Fruit fly (Drosophila melanogaster) whole organism, embryonic: ENCODE data around the gene Atx-1.

Source experiments
- Ada2b ChIP-seq: fragments of 200-800 bp; sonication (Bioruptor generic); IDR thresholded peaks from 2 replicates; pipeline ENCODE4 v1.3.6; 2022; ENCODE audit warnings: missing biosample characterization, missing genetic modification characterization
- Atf6 ChIP-seq: fragments of 200-800 bp; sonication (Bioruptor generic); IDR thresholded peaks from 2 replicates; pipeline ENCODE4 v1.3.6; 2022; ENCODE audit warnings: missing biosample characterization, missing genetic modification characterization
- CG10147 ChIP-seq: fragments of 200-800 bp; sonication (Bioruptor generic); optimal IDR thresholded peaks from 2 replicates; lab custom pipeline; 2019; ENCODE audit warnings: missing biosample characterization, mild to moderate bottlenecking, missing genetic modification characterization, moderate library complexity
- CG10431 ChIP-seq: fragments of 200-800 bp; sonication (Bioruptor generic); optimal IDR thresholded peaks from 3 replicates; lab custom pipeline; 2018; ENCODE audit warnings: missing biosample characterization, mild to moderate bottlenecking, missing genetic modification characterization
- CG10543 ChIP-seq: fragments of 200-800 bp; sonication (Bioruptor generic); optimal IDR thresholded peaks from 3 replicates; lab custom pipeline; 2017; ENCODE audit warnings: missing biosample characterization, mild to moderate bottlenecking, missing genetic modification characterization, moderate library complexity
- CG11093 ChIP-seq: fragments of 200-800 bp; sonication (Bioruptor generic); IDR thresholded peaks from 3 replicates; pipeline ENCODE4 v1.3.6; 2022; ENCODE audit warnings: missing biosample characterization, missing genetic modification characterization
- CG11696 ChIP-seq: fragments of 200-800 bp; sonication (Bioruptor generic); IDR thresholded peaks from 2 replicates; pipeline ENCODE4 v1.3.6; 2022; ENCODE audit warnings: missing biosample characterization, missing genetic modification characterization
- CG13287 ChIP-seq: fragments of 200-800 bp; sonication (Bioruptor generic); IDR thresholded peaks from 2 replicates; pipeline ENCODE4 v1.3.6; 2022; ENCODE audit warnings: missing biosample characterization, missing genetic modification characterization; ENCODE audit not compliant: partially characterized antibody
- CG17186 ChIP-seq: fragments of 200-800 bp; sonication (Bioruptor generic); optimal IDR thresholded peaks from 3 replicates; lab custom pipeline; 2017; ENCODE audit warnings: missing biosample characterization, missing genetic modification reagents, missing genetic modification characterization
- CG17359 ChIP-seq: fragments of 200-800 bp; sonication (Bioruptor generic); optimal IDR thresholded peaks from 3 replicates; lab custom pipeline; 2018; ENCODE audit warnings: missing biosample characterization, mild to moderate bottlenecking, missing genetic modification characterization, moderate library complexity
- CG18011 ChIP-seq: fragments of 200-800 bp; sonication (Bioruptor generic); optimal IDR thresholded peaks from 2 replicates; lab custom pipeline; 2017; ENCODE audit warnings: missing biosample characterization, missing genetic modification characterization, mild to moderate bottlenecking, moderate library complexity, missing genotype
- CG2120 ChIP-seq: fragments of 200-800 bp; sonication (Bioruptor generic); optimal IDR thresholded peaks from 3 replicates; lab custom pipeline; 2016; ENCODE audit warnings: missing biosample characterization, missing genetic modification characterization
- CG2202 ChIP-seq: fragments of 200-800 bp; sonication (Bioruptor generic); optimal IDR thresholded peaks from 2 replicates; lab custom pipeline; 2018; ENCODE audit warnings: missing biosample characterization, mild to moderate bottlenecking, missing genetic modification characterization
- CG34422 ChIP-seq: fragments of 200-800 bp; sonication (Bioruptor generic); IDR thresholded peaks from 3 replicates; pipeline ENCODE4 v1.3.6; 2022; ENCODE audit warnings: missing biosample characterization, missing genetic modification characterization
- CG4282 ChIP-seq: fragments of 200-800 bp; sonication (Bioruptor generic); optimal IDR thresholded peaks from 2 replicates; lab custom pipeline; 2016; ENCODE audit warnings: missing biosample characterization, missing genetic modification characterization
- CG4328 ChIP-seq: fragments of 200-800 bp; sonication (Bioruptor generic); optimal IDR thresholded peaks from 3 replicates; lab custom pipeline; 2017; ENCODE audit warnings: missing biosample characterization, missing genetic modification reagents, missing genetic modification characterization
- CG5180 ChIP-seq: fragments of 200-800 bp; sonication (Bioruptor generic); optimal IDR thresholded peaks from 3 replicates; lab custom pipeline; 2017; ENCODE audit warnings: missing biosample characterization, missing genetic modification characterization, mild to moderate bottlenecking, moderate library complexity, missing genetic modification reagents
- CG7372 ChIP-seq: fragments of 200-800 bp; sonication (Bioruptor generic); IDR thresholded peaks from 2 replicates; pipeline ENCODE4 v1.3.6; 2022; ENCODE audit warnings: missing biosample characterization, missing genetic modification characterization
- CG7745 ChIP-seq: fragments of 200-800 bp; sonication (Bioruptor generic); optimal IDR thresholded peaks from 2 replicates; lab custom pipeline; 2018; ENCODE audit warnings: missing biosample characterization, mild to moderate bottlenecking, missing genetic modification characterization, moderate library complexity
- CG8388 ChIP-seq: fragments of 200-800 bp; sonication (Bioruptor generic); optimal IDR thresholded peaks from 2 replicates; lab custom pipeline; 2019; ENCODE audit warnings: missing biosample characterization, mild to moderate bottlenecking, missing genetic modification characterization, moderate library complexity
- CG9437 ChIP-seq: fragments of 200-800 bp; sonication (Bioruptor generic); optimal IDR thresholded peaks from 2 replicates; lab custom pipeline; 2018; ENCODE audit warnings: missing biosample characterization, mild to moderate bottlenecking, missing genetic modification characterization
- Camta ChIP-seq: fragments of 200-800 bp; sonication (Bioruptor generic); optimal IDR thresholded peaks from 2 replicates; lab custom pipeline; 2016; ENCODE audit warnings: missing biosample characterization, missing genetic modification characterization
- D ChIP-seq, 2 experiments: fragments of 200-800 bp in 1 of 2; fragments of >200 bp in 1 of 2; sonication (Bioruptor generic) in 1 of 2; optimal IDR thresholded peaks; 2 replicates in 1 of 2; 3 replicates in 1 of 2; lab custom pipeline; 2017; ENCODE audit warnings: mild to moderate bottlenecking in 1 of 2, missing biosample characterization in 1 of 2, missing genetic modification characterization in 1 of 2, missing genetic modification reagents in 1 of 2
- HLH54F ChIP-seq: fragments of 200-800 bp; sonication (Bioruptor generic); optimal IDR thresholded peaks from 3 replicates; lab custom pipeline; 2016; ENCODE audit warnings: missing biosample characterization, missing genetic modification characterization
- HLHmδ ChIP-seq: fragments of 200-800 bp; sonication (Bioruptor generic); optimal IDR thresholded peaks from 2 replicates; lab custom pipeline; 2018; ENCODE audit warnings: missing biosample characterization, mild to moderate bottlenecking, missing genetic modification characterization, moderate library complexity
- Lpt ChIP-seq: fragments of >200 bp; optimal IDR thresholded peaks from 2 replicates; lab custom pipeline; 2018; ENCODE audit warnings: missing biosample characterization, missing genetic modification characterization
- Med ChIP-seq: fragments of 200-800 bp; sonication (Bioruptor generic); peaks from one replicate; lab custom pipeline; 2016; ENCODE audit warnings: missing biosample characterization, missing genetic modification characterization, mild to moderate bottlenecking, inconsistent platforms, moderate library complexity
- NC2β ChIP-seq: fragments of 200-800 bp; sonication (Bioruptor generic); optimal IDR thresholded peaks from 2 replicates; lab custom pipeline; 2016; ENCODE audit warnings: missing biosample characterization, missing genetic modification characterization
- PHDP ChIP-seq: fragments of 200-800 bp; sonication (Bioruptor generic); optimal IDR thresholded peaks from 3 replicates; lab custom pipeline; 2018; ENCODE audit warnings: missing biosample characterization, mild to moderate bottlenecking, missing genetic modification characterization, moderate library complexity
- Sox102F ChIP-seq: fragments of 200-800 bp; sonication (Bioruptor generic); optimal IDR thresholded peaks from 2 replicates; lab custom pipeline; 2018; ENCODE audit warnings: missing biosample characterization, mild to moderate bottlenecking, missing genetic modification characterization, moderate library complexity
- Taf1 ChIP-seq: fragments of 200-800 bp; sonication (Bioruptor generic); IDR thresholded peaks from 2 replicates; pipeline ENCODE4 v1.3.6; 2022; ENCODE audit warnings: missing biosample characterization, missing genetic modification characterization
- Usf ChIP-seq: fragments of 200-800 bp; sonication (Bioruptor generic); optimal IDR thresholded peaks from 2 replicates; lab custom pipeline; 2017; ENCODE audit warnings: missing genotype, missing biosample characterization, missing genetic modification characterization
- amos ChIP-seq: fragments of 200-800 bp; sonication (Bioruptor generic); IDR thresholded peaks from 2 replicates; pipeline ENCODE4 v1.3.6; 2022; ENCODE audit warnings: missing biosample characterization, missing genetic modification characterization; ENCODE audit not compliant: partially characterized antibody
- ato ChIP-seq: fragments of 200-800 bp; sonication (Bioruptor generic); IDR thresholded peaks from 2 replicates; pipeline ENCODE4 v1.3.6; 2022; ENCODE audit warnings: missing biosample characterization, missing genetic modification characterization; ENCODE audit not compliant: partially characterized antibody
- cad ChIP-seq: fragments of >200 bp; optimal IDR thresholded peaks from 2 replicates; lab custom pipeline; 2017; ENCODE audit warnings: missing biosample characterization, missing genetic modification characterization
- cato ChIP-seq: fragments of 200-800 bp; sonication (Bioruptor generic); optimal IDR thresholded peaks from 2 replicates; lab custom pipeline; 2016; ENCODE audit warnings: missing biosample characterization, missing genetic modification characterization, borderline replicate concordance
- crp ChIP-seq, 2 experiments: fragments of 200-800 bp; sonication (Bioruptor generic); optimal IDR thresholded peaks; 2 replicates in 1 of 2; 3 replicates in 1 of 2; lab custom pipeline; 2017; ENCODE audit warnings: missing biosample characterization in 2 of 2, missing genetic modification characterization in 2 of 2, mild to moderate bottlenecking in 1 of 2, moderate library complexity in 1 of 2
- dan ChIP-seq: fragments of 200-800 bp; sonication (Bioruptor generic); IDR thresholded peaks from 2 replicates; pipeline ENCODE4 v1.3.6; 2022; ENCODE audit warnings: missing biosample characterization, missing genetic modification characterization
- dm ChIP-seq: fragments of 200-800 bp; sonication (Bioruptor generic); optimal IDR thresholded peaks from 3 replicates; lab custom pipeline; 2016; ENCODE audit warnings: missing biosample characterization, missing genetic modification characterization
- eve ChIP-seq, 2 experiments: fragments of >200 bp; optimal IDR thresholded peaks; 2 replicates each; lab custom pipeline; 2017; ENCODE audit warnings: missing biosample characterization in 2 of 2, missing genetic modification characterization in 2 of 2
- fd3F ChIP-seq: fragments of 200-800 bp; sonication (Bioruptor generic); optimal IDR thresholded peaks from 2 replicates; lab custom pipeline; 2018; ENCODE audit warnings: missing biosample characterization, mild to moderate bottlenecking, missing genetic modification characterization, moderate library complexity
- gcm2 ChIP-seq: fragments of 200-800 bp; sonication (Bioruptor generic); optimal IDR thresholded peaks from 2 replicates; lab custom pipeline; 2016; ENCODE audit warnings: missing biosample characterization, missing genetic modification characterization
- jigr1 ChIP-seq: fragments of 200-800 bp; sonication (Bioruptor generic); IDR thresholded peaks from 3 replicates; pipeline ENCODE4 v1.3.6; 2022; ENCODE audit warnings: missing biosample characterization, missing genetic modification characterization
- p53 ChIP-seq: fragments of 200-800 bp; sonication (Bioruptor generic); optimal IDR thresholded peaks from 2 replicates; lab custom pipeline; 2016; ENCODE audit warnings: missing biosample characterization, missing genetic modification characterization
- repo ChIP-seq: fragments of 200-800 bp; sonication (Bioruptor generic); optimal IDR thresholded peaks from 2 replicates; lab custom pipeline; 2016; ENCODE audit warnings: missing biosample characterization, missing genetic modification characterization
- slou ChIP-seq: fragments of 200-800 bp; sonication (Bioruptor generic); optimal IDR thresholded peaks from 3 replicates; lab custom pipeline; 2016; ENCODE audit warnings: missing biosample characterization, missing genetic modification characterization
- sob ChIP-seq: fragments of 200-800 bp; sonication (Bioruptor generic); IDR thresholded peaks from 2 replicates; pipeline ENCODE4 v1.3.6; 2022; ENCODE audit warnings: missing biosample characterization, missing genetic modification characterization
- tin ChIP-seq: fragments of 200-800 bp; sonication (Bioruptor generic); optimal IDR thresholded peaks from 3 replicates; lab custom pipeline; 2016; ENCODE audit warnings: missing biosample characterization, missing genetic modification characterization
- yki ChIP-seq: fragments of >200 bp; optimal IDR thresholded peaks from 3 replicates; lab custom pipeline; 2018
- z ChIP-seq: fragments of 200-800 bp; sonication (Bioruptor generic); IDR thresholded peaks from 3 replicates; pipeline ENCODE4 v1.3.6; 2022; ENCODE audit warnings: missing biosample characterization, missing genetic modification characterization
- zfh2 ChIP-seq: fragments of 200-800 bp; sonication (Bioruptor generic); optimal IDR thresholded peaks from 2 replicates; lab custom pipeline; 2016; ENCODE audit warnings: missing biosample characterization, missing genetic modification characterization

Gene Atx-1

dm6 chrX:6794826-6795225, 28.2 kb upstream of the Atx-1 start (continued):
- TF ChIP-seq CG10543 (GFP tag; lab: Kevin White, UChicago): no peak
- TF ChIP-seq Sox102F (GFP tag; lab: Kevin White, UChicago): peak; percentile 43
- TF ChIP-seq Taf1 (GFP tag; lab: Robert Waterston, UW): no peak
- no peak for TF ChIP-seq CG7372 (GFP tag; lab: Robert Waterston, UW)
- no peak for TF ChIP-seq dm (GFP tag; lab: Kevin White, UChicago)
- TF ChIP-seq p53 (GFP tag; lab: Kevin White, UChicago): no peak
- no peak for TF ChIP-seq zfh2 (GFP tag; lab: Kevin White, UChicago)
- no peak for TF ChIP-seq CG2202 (tag; lab: Kevin White, UChicago)
- TF ChIP-seq yki (lab: Kevin White, UChicago): no peak
- no peak for TF ChIP-seq cato (GFP tag; lab: Kevin White, UChicago)
- no peak for TF ChIP-seq amos (GFP tag; lab: Robert Waterston, UW)
- no peak for TF ChIP-seq CG17186 (GFP tag; lab: Kevin White, UChicago)
- TF ChIP-seq dan (GFP tag; lab: Robert Waterston, UW): no peak
- no peak for TF ChIP-seq CG18011 (GFP tag; lab: Kevin White, UChicago)
- TF ChIP-seq CG5180 (GFP tag; lab: Kevin White, UChicago): no peak
- no peak for TF ChIP-seq Lpt (GFP tag; lab: Kevin White, UChicago)
- no peak for TF ChIP-seq crp (GFP tag; optimal IDR thresholded peaks at IDR 0.05; lab: Kevin White, UChicago)
- TF ChIP-seq NC2β: no peak
- TF ChIP-seq slou: no peak
- no peak for TF ChIP-seq gcm2 (GFP tag; lab: Kevin White, UChicago)
- TF ChIP-seq CG7745 (tag; lab: Kevin White, UChicago): no peak
- TF ChIP-seq sob (GFP tag; lab: Robert Waterston, UW): no peak
- TF ChIP-seq Med (GFP tag; lab: Kevin White, UChicago): peak; percentile 73
- no peak for TF ChIP-seq HLHmδ
- TF ChIP-seq cad (GFP tag; lab: Kevin White, UChicago): no peak
- TF ChIP-seq CG10431 (GFP tag; lab: Kevin White, UChicago): no peak
- no peak for TF ChIP-seq CG34422 (GFP tag; lab: Robert Waterston, UW)
- peak; percentile 42; the same call in 1 of the 2 replicates for TF ChIP-seq Atf6 (GFP tag; lab: Robert Waterston, UW)
- no peak for TF ChIP-seq D (optimal IDR thresholded peaks at IDR 0.05; lab: Kevin White, UChicago)
- peak; percentile 20 for TF ChIP-seq D (GFP tag; optimal IDR thresholded peaks at IDR 0.05; lab: Kevin White, UChicago)
- TF ChIP-seq eve (GFP tag; optimal IDR thresholded peaks at IDR 0.05; lab: Kevin White, UChicago): no peak
- TF ChIP-seq CG13287 (GFP tag; lab: Robert Waterston, UW): no peak
- TF ChIP-seq CG2120 (GFP tag; lab: Kevin White, UChicago): no peak
- TF ChIP-seq repo (GFP tag; lab: Kevin White, UChicago): no peak
- TF ChIP-seq CG4282: no peak
- TF ChIP-seq CG11093 (GFP tag; lab: Robert Waterston, UW): no peak
- no peak for TF ChIP-seq z
- no peak for TF ChIP-seq HLH54F (GFP tag; lab: Kevin White, UChicago)
- no peak for TF ChIP-seq tin (GFP tag; lab: Kevin White, UChicago)
- TF ChIP-seq PHDP (tag; lab: Kevin White, UChicago): no peak
- TF ChIP-seq Camta: no peak
- TF ChIP-seq CG9437 (GFP tag; lab: Kevin White, UChicago): no peak
- TF ChIP-seq Usf (GFP tag; lab: Kevin White, UChicago): no peak
- 0 out of 2 replicates have a peak, but pooled peaks have one; percentile 28 for TF ChIP-seq Ada2b (GFP tag; lab: Robert Waterston, UW)
- TF ChIP-seq ato (GFP tag; lab: Robert Waterston, UW): no peak
- TF ChIP-seq CG4328: no peak
- no peak for TF ChIP-seq fd3F
- peak; percentile 43 for TF ChIP-seq CG17359 (tag; lab: Kevin White, UChicago)
- TF ChIP-seq CG8388 (GFP tag; lab: Kevin White, UChicago): peak; percentile 7
- no peak for TF ChIP-seq jigr1 (GFP tag; lab: Robert Waterston, UW)
- no peak for TF ChIP-seq CG10147 (GFP tag; lab: Kevin White, UChicago)
- no peak for TF ChIP-seq CG11696 (GFP tag; lab: Robert Waterston, UW)
